Worm (Caenorhabditis elegans) whole organism, early embryonic: ENCODE measurements around the gene srsx-9.

ENCODE experiments used
- F13C5.2 ChIP-seq: sonication (generic microtip); optimal IDR thresholded peaks from 2 replicates; lab custom pipeline; 2017; ENCODE audit warnings: mild to moderate bottlenecking, missing genetic modification characterization, inconsistent platforms, missing compliant biosample characterization
- ama-1 ChIP-seq: fragments of 150-350 bp; optimal IDR thresholded peaks from 2 replicates; lab custom pipeline; 2014
- ceh-13 ChIP-seq: fragments of 200-800 bp; sonication (Bioruptor generic); optimal IDR thresholded peaks from 2 replicates; lab custom pipeline; 2018; ENCODE audit warnings: mild to moderate bottlenecking, missing genetic modification characterization, missing compliant biosample characterization
- ceh-36 ChIP-seq: sonication (generic microtip); optimal IDR thresholded peaks from 2 replicates; lab custom pipeline; 2016; ENCODE audit warnings: missing genetic modification characterization, inconsistent platforms, missing compliant biosample characterization
- ets-7 ChIP-seq: sonication (generic microtip); optimal IDR thresholded peaks from 2 replicates; lab custom pipeline; 2016; ENCODE audit warnings: missing genotype, missing genetic modification characterization, missing compliant biosample characterization
- flt-1 ChIP-seq: fragments of 200-800 bp; sonication (Bioruptor generic); IDR thresholded peaks from 2 replicates; pipeline ENCODE4 v1.3.6; 2022; ENCODE audit warnings: missing genetic modification characterization, missing compliant biosample characterization
- hmbx-1 ChIP-seq: sonication (generic microtip); optimal IDR thresholded peaks from 2 replicates; lab custom pipeline; 2016; ENCODE audit warnings: mild to moderate bottlenecking, missing genetic modification characterization, missing compliant biosample characterization
- hmg-4 ChIP-seq: fragments of 200-800 bp; sonication (Bioruptor generic); optimal IDR thresholded peaks from 2 replicates; lab custom pipeline; 2018; ENCODE audit warnings: mild to moderate bottlenecking, missing genetic modification characterization, missing compliant biosample characterization
- hnd-1 ChIP-seq: sonication (generic microtip); optimal IDR thresholded peaks from 2 replicates; lab custom pipeline; 2016; ENCODE audit warnings: missing genetic modification characterization, missing compliant biosample characterization
- scrt-1 ChIP-seq: fragments of 200-800 bp; sonication (Bioruptor generic); IDR thresholded peaks from 2 replicates; pipeline ENCODE4 v1.3.6; 2022; ENCODE audit warnings: missing genetic modification characterization, missing compliant biosample characterization
- tbx-11 ChIP-seq: fragments of 200-800 bp; sonication (Bioruptor generic); IDR thresholded peaks from 2 replicates; pipeline ENCODE4 v1.3.6; 2022; ENCODE audit warnings: missing genetic modification characterization, missing compliant biosample characterization
- tbx-37 ChIP-seq: fragments of 200-800 bp; sonication (Bioruptor generic); conservative IDR thresholded peaks from 2 replicates; pipeline ENCODE4 v1.3.6; 2022; ENCODE audit warnings: missing genetic modification reagents, missing genetic modification characterization, missing compliant biosample characterization
- tra-4 ChIP-seq: sonication (generic microtip); optimal IDR thresholded peaks from 2 replicates; lab custom pipeline; 2017; ENCODE audit warnings: missing genetic modification characterization, missing compliant biosample characterization

DNA sequence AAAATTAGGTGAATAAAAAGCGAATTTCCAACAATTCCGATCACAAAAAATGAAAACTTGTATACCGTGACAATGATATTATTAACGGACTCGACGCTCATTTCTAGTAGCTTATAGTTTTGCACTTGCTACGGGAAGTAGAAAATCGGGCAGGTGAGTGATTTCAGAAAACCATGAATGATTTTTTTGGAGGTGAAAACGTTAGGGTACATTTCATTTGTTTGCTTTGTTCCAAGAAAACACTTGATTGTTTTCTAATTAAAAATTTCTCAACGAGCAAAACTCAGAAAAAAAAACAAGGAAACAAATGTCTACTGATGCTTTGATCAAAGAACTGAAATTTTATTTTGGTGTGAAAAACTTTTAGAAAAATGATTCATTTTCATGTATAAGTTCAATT is 8.0 kb upstream of the srsx-9 start, which contains the start of gene srsx-12:
- TF ChIP-seq ceh-13 (GFP tag; lab: Kevin White, UChicago) (no peak), ama-1 (no peak), ceh-36 (tag; lab: Kevin White, UChicago) (no peak), tbx-11 (GFP tag; lab: Robert Waterston, UW) (no peak), F13C5.2 (no peak), hnd-1 (tag; lab: Kevin White, UChicago) (no peak), ets-7 (tag; lab: Kevin White, UChicago) (no peak), flt-1 (GFP tag; lab: Robert Waterston, UW) (no peak), hmg-4 (GFP tag; lab: Kevin White, UChicago) (no peak), hmbx-1 (no peak), tbx-37 (GFP tag; lab: Robert Waterston, UW) (no peak), tra-4 (tag; lab: Kevin White, UChicago) (no peak), scrt-1 (GFP tag; lab: Robert Waterston, UW) (no peak)
